Worm (Caenorhabditis elegans) whole organism, L1 larva: ENCODE data around the gene C50F4.16.

Source experiments
- Y116A8C.19 ChIP-seq: sonication (generic microtip); optimal IDR thresholded peaks from 2 replicates; lab custom pipeline; 2016; ENCODE audit warnings: missing compliant biosample characterization, missing genetic modification characterization, borderline replicate concordance
- lin-35 ChIP-seq, 2 experiments: fragments of 150-350 bp; optimal IDR thresholded peaks; 2 replicates each; lab custom pipeline; 2014; ENCODE audit warnings: missing biosample characterization in 2 of 2, missing genetic modification characterization in 2 of 2, missing genetic modification reagents in 2 of 2
- lin-39 ChIP-seq: fragments of 150-350 bp; optimal IDR thresholded peaks from 2 replicates; lab custom pipeline; 2014; ENCODE audit warnings: missing biosample characterization, missing genetic modification reagents, missing genetic modification characterization
- nhr-11 ChIP-seq: fragments of 150-350 bp; optimal IDR thresholded peaks from 2 replicates; lab custom pipeline; 2014; ENCODE audit warnings: missing biosample characterization, missing genetic modification characterization
- nhr-12 ChIP-seq: sonication (generic microtip); optimal IDR thresholded peaks from 2 replicates; lab custom pipeline; 2017; ENCODE audit warnings: missing biosample characterization, missing genetic modification characterization
- nhr-76 ChIP-seq: sonication (generic microtip); optimal IDR thresholded peaks from 2 replicates; lab custom pipeline; 2017; ENCODE audit warnings: missing biosample characterization, missing genetic modification characterization
- snpc-4 ChIP-seq: fragments of 150-350 bp; optimal IDR thresholded peaks from 2 replicates; lab custom pipeline; 2014; ENCODE audit warnings: missing biosample characterization, missing genetic modification characterization
- unc-62 ChIP-seq: fragments of 150-350 bp; optimal IDR thresholded peaks from 2 replicates; lab custom pipeline; 2014; ENCODE audit warnings: missing biosample characterization, missing genetic modification reagents, missing genetic modification characterization
- vab-15 ChIP-seq: sonication (generic microtip); optimal IDR thresholded peaks from 2 replicates; lab custom pipeline; 2017; ENCODE audit warnings: missing genotype, mild to moderate bottlenecking, missing genetic modification characterization, missing compliant biosample characterization

DNA sequence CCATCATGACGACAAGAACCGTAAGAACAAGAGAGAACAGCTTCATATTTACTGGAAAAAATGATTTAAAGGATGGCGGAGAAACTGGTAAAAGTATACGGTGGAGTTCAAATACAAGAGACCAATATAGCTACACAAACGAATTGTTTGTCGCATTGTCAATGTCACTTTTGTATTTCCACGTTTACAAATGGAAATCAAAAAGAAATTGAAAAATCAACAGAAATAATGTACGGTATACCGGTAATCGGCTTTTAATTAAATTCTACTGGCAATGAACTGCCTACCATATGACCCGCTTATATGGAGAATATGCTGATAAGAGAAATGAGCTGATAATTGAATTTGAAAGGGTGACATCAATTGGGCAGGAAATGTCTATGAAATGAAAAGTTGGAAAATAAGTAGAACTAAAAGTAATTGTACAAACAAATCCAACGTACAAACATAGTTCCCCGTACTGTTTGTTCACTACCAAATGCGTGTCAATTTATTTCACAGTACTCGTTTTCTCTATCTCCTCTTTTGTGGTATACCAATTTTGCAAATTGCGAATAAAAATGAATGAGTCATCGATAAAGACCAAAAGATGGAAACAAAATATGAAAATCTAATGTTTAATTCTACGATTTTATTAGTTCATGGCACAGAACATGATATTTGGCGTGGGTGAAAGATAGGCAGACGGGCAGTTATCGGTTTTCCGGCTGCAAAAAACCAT, 49.8 kb downstream of the C50F4.16 start, which contains the start of gene K06A4.7:
- TF ChIP-seq unc-62 (GFP tag; lab: Kevin White, UChicago) (no peak), lin-35 (GFP tag; optimal IDR thresholded peaks at IDR 0.05; lab: Kevin White, UChicago) (no peak), nhr-11 (tag; lab: Kevin White, UChicago) (no peak), vab-15 (no peak), nhr-12 (no peak), lin-39 (no peak), nhr-76 (no peak), snpc-4 (tag; lab: Kevin White, UChicago) (no peak), Y116A8C.19 (tag; lab: Kevin White, UChicago) (no peak)
